Fruit fly (Drosophila melanogaster): ENCODE results near the gene spo.

spo gene

dm6 chr3L:5575524-5575923, 16.8 kb downstream of the spo start:
- TF ChIP-seq Eip78C (GFP tag) (peak; percentile 26), Sox15 (GFP tag; optimal IDR thresholded peaks at IDR 0.05) (no peak)

dm6 chr3L:5571051-5571450, 21.3 kb downstream of the spo start:
- peak; percentile 9 for TF ChIP-seq Met (GFP tag; optimal IDR thresholded peaks at IDR 0.05)
- TF ChIP-seq Gug (GFP tag; IDR thresholded peaks at IDR 0.05) = no peak
- TF ChIP-seq Lpt (GFP tag; optimal IDR thresholded peaks at IDR 0.05) = peak; percentile 9
- TF ChIP-seq CG8119 (GFP tag; IDR thresholded peaks at IDR 0.05) = 0 out of 3 replicates have a peak, but pooled peaks have one; percentile 46
- peak; percentile 85 for TF ChIP-seq vri (GFP tag; optimal IDR thresholded peaks at IDR 0.05)
- TF ChIP-seq net (GFP tag; optimal IDR thresholded peaks at IDR 0.05) = peak; percentile 20
- TF ChIP-seq eg (GFP tag; IDR thresholded peaks at IDR 0.05) = peak; percentile 45; the same call in 2 of the 3 replicates
- TF ChIP-seq CG6163 (GFP tag; IDR thresholded peaks at IDR 0.05) = peak; percentile 55; the same call in 1 of the 3 replicates
- TF ChIP-seq Hr38 (GFP tag; optimal IDR thresholded peaks at IDR 0.05) = no peak
- no peak for TF ChIP-seq CG6792 (GFP tag; optimal IDR thresholded peaks at IDR 0.05)
- TF ChIP-seq CG6854 (GFP tag; optimal IDR thresholded peaks at IDR 0.05) = peak; percentile 73
- peak; percentile 10 for TF ChIP-seq Eip78C (GFP tag)
- TF ChIP-seq CG15336 (GFP tag; IDR thresholded peaks at IDR 0.05) = peak; percentile 37; the same call in 1 of the 2 replicates

- TF ChIP-seq CG6276 (GFP tag; optimal IDR thresholded peaks at IDR 0.05) (no peak), vri (GFP tag; optimal IDR thresholded peaks at IDR 0.05) (peak; percentile 30), eg (GFP tag; IDR thresholded peaks at IDR 0.05) (0 out of 3 replicates have a peak, but pooled peaks have one; percentile 11), Eip78C (GFP tag) (peak; percentile 48)
Measured at dm6 chr3L:5569724-5570123, 22.6 kb downstream of the spo start.

dm6 chr3L:5568361-5568760, 24.0 kb downstream of the spo start:
- TF ChIP-seq CG31627 (GFP tag; optimal IDR thresholded peaks at IDR 0.05) (no peak), CG4318 (GFP tag; optimal IDR thresholded peaks at IDR 0.05) (no peak), fd59A (GFP tag; optimal IDR thresholded peaks at IDR 0.05) (no peak), Hr39 (GFP tag; optimal IDR thresholded peaks at IDR 0.05) (no peak), eg (GFP tag; IDR thresholded peaks at IDR 0.05) (no peak), acj6 (GFP tag; optimal IDR thresholded peaks at IDR 0.05) (no peak), CG11902 (GFP tag; optimal IDR thresholded peaks at IDR 0.05) (no peak)

dm6 chr3L:5565051-5565688, 27.2 kb downstream of the spo start, which contains the start of gene bc10:
bc10 (plus strand) TSS chr3L:5565231.
- TF ChIP-seq Eip78C (GFP tag) = peak; percentile 55
- TF ChIP-seq Ets96B (tag; optimal IDR thresholded peaks at IDR 0.05) = no peak
- TF ChIP-seq svp (GFP tag) = peak; percentile 88
- no peak for TF ChIP-seq CG10631 (GFP tag; optimal IDR thresholded peaks at IDR 0.05)
- TF ChIP-seq fkh (GFP tag; optimal IDR thresholded peaks at IDR 0.05) = peak; percentile 37
- peak; percentile 3 for TF ChIP-seq Sox14 (GFP tag; optimal IDR thresholded peaks at IDR 0.05)
- TF ChIP-seq fd85E (GFP tag; optimal IDR thresholded peaks at IDR 0.05) = no peak

- TF ChIP-seq fkh (GFP tag; optimal IDR thresholded peaks at IDR 0.05) = peak; percentile 69
- TF ChIP-seq esn (GFP tag; optimal IDR thresholded peaks at IDR 0.05) = peak; percentile 3
- peak; percentile 45 for TF ChIP-seq Sox14 (GFP tag; optimal IDR thresholded peaks at IDR 0.05)
- TF ChIP-seq CG8319 (GFP tag; optimal IDR thresholded peaks at IDR 0.05) = no peak
- no peak for TF ChIP-seq dsx (GFP tag; optimal IDR thresholded peaks at IDR 0.05; ENCODE audit: poor library complexity, severe bottlenecking)
- peak; percentile 75 for TF ChIP-seq svp (GFP tag)
Measured at dm6 chr3L:5563309-5564182, 28.8 kb downstream of the spo start, which contains the start of the genes ScsbetaG and Sras. ScsbetaG (minus strand) TSS chr3L:5563691. Sras (plus strand) TSS chr3L:5563774.
